Worm (Caenorhabditis elegans) whole organism, L1 larva: Measurements from ENCODE around the gene ZK867.2.
A peak's percentile ranks its signal among the peaks of the same experiment; 100 is the strongest.

Experiments
- F16B12.6 ChIP-seq: fragments of 150-350 bp; optimal IDR thresholded peaks from 2 replicates; lab custom pipeline; 2014; ENCODE audit warnings: missing biosample characterization, missing genetic modification characterization
- aha-1 ChIP-seq: fragments of 150-350 bp; optimal IDR thresholded peaks from 2 replicates; lab custom pipeline; 2014; ENCODE audit warnings: missing biosample characterization, missing genetic modification characterization
- ama-1 ChIP-seq: fragments of 150-350 bp; optimal IDR thresholded peaks from 2 replicates; lab custom pipeline; 2014
- blmp-1 ChIP-seq: fragments of 150-350 bp; optimal IDR thresholded peaks from 2 replicates; lab custom pipeline; 2014; ENCODE audit warnings: missing biosample characterization, missing genetic modification characterization
- ceh-8 ChIP-seq: fragments of 200-800 bp; sonication (Bioruptor generic); optimal IDR thresholded peaks from 2 replicates; lab custom pipeline; 2018; ENCODE audit warnings: mild to moderate bottlenecking, missing genetic modification characterization, moderate library complexity, missing compliant biosample characterization
- ceh-82 ChIP-seq, 3 experiments: fragments of 150-350 bp in 1 of 3; sonication (generic microtip) in 2 of 3; optimal IDR thresholded peaks; 2 replicates each; lab custom pipeline; 2014 to 2017; ENCODE audit warnings: missing biosample characterization in 3 of 3, missing genetic modification characterization in 3 of 3
- ceh-88 ChIP-seq: fragments of 200-800 bp; sonication (Bioruptor generic); IDR thresholded peaks from 2 replicates; pipeline ENCODE4 v1.3.6; 2022; ENCODE audit warnings: missing genetic modification characterization, missing compliant biosample characterization
- ceh-90 ChIP-seq: sonication (generic microtip); optimal IDR thresholded peaks from 2 replicates; lab custom pipeline; 2016; ENCODE audit warnings: missing genetic modification characterization, missing compliant biosample characterization
- dpl-1 ChIP-seq, 3 experiments: fragments of 150-350 bp in 2 of 3; sonication (generic microtip) in 1 of 3; optimal IDR thresholded peaks; 2 replicates each; lab custom pipeline; 2014 to 2017; ENCODE audit warnings: missing biosample characterization in 3 of 3, missing genetic modification characterization in 3 of 3, missing genetic modification reagents in 3 of 3
- dsc-1 ChIP-seq: sonication (generic microtip); optimal IDR thresholded peaks from 2 replicates; lab custom pipeline; 2016; ENCODE audit warnings: mild to moderate bottlenecking, missing genetic modification characterization, missing compliant biosample characterization
- efl-1 ChIP-seq, 4 experiments: fragments of 150-350 bp; optimal IDR thresholded peaks in 3 of 4; peaks in 1 of 4; 1 replicate in 1 of 4; 2 replicates in 3 of 4; lab custom pipeline; 2014; ENCODE audit warnings: missing biosample characterization in 2 of 4, missing genetic modification characterization in 2 of 4, missing genetic modification reagents in 2 of 4
- efl-3 ChIP-seq: fragments of 200-800 bp; sonication (Bioruptor generic); optimal IDR thresholded peaks from 2 replicates; lab custom pipeline; 2018; ENCODE audit warnings: mild to moderate bottlenecking, missing genetic modification characterization, missing compliant biosample characterization
- elt-2 ChIP-seq: sonication (generic microtip); optimal IDR thresholded peaks from 2 replicates; lab custom pipeline; 2016; ENCODE audit warnings: missing genetic modification characterization, mild to moderate bottlenecking, inconsistent platforms, missing compliant biosample characterization, missing genetic modification reagents
- elt-3 ChIP-seq, 6 experiments: fragments of 150-350 bp in 1 of 6; sonication (generic microtip); optimal IDR thresholded peaks; 2 replicates each; lab custom pipeline; 2017 to 2018; ENCODE audit warnings: missing biosample characterization in 6 of 6, missing genetic modification characterization in 6 of 6, inconsistent platforms in 1 of 6
- fkh-4 ChIP-seq: sonication (generic microtip); optimal IDR thresholded peaks from 2 replicates; lab custom pipeline; 2016; ENCODE audit warnings: missing compliant biosample characterization, missing genetic modification characterization, borderline replicate concordance
- fkh-8 ChIP-seq: sonication (generic microtip); optimal IDR thresholded peaks from 2 replicates; lab custom pipeline; 2016; ENCODE audit warnings: mild to moderate bottlenecking, missing genetic modification characterization, missing compliant biosample characterization
- fos-1 ChIP-seq: fragments of 150-350 bp; optimal IDR thresholded peaks from 2 replicates; lab custom pipeline; 2014; ENCODE audit warnings: missing biosample characterization, missing genetic modification characterization
- jun-1 ChIP-seq: fragments of 150-350 bp; optimal IDR thresholded peaks from 2 replicates; lab custom pipeline; 2014; ENCODE audit warnings: missing biosample characterization, missing genetic modification reagents, missing genetic modification characterization
- lin-13 ChIP-seq: fragments of 150-350 bp; optimal IDR thresholded peaks from 2 replicates; lab custom pipeline; 2014; ENCODE audit warnings: missing biosample characterization, missing genetic modification reagents, missing genetic modification characterization
- lin-14 ChIP-seq: fragments of 200-800 bp; sonication (Bioruptor generic); optimal IDR thresholded peaks from 2 replicates; lab custom pipeline; 2018; ENCODE audit warnings: mild to moderate bottlenecking, missing genetic modification characterization, moderate library complexity, missing compliant biosample characterization
- lir-3 ChIP-seq: sonication (generic microtip); optimal IDR thresholded peaks from 2 replicates; lab custom pipeline; 2016; ENCODE audit warnings: mild to moderate bottlenecking, missing genetic modification characterization, moderate library complexity, missing compliant biosample characterization; ENCODE audit not compliant: poor library complexity
- mdl-1 ChIP-seq, 2 experiments: fragments of 150-350 bp; optimal IDR thresholded peaks; 2 replicates each; lab custom pipeline; 2014 to 2017; ENCODE audit warnings: missing biosample characterization in 2 of 2, missing genetic modification characterization in 2 of 2, inconsistent platforms in 1 of 2
- mep-1 ChIP-seq: fragments of 150-350 bp; optimal IDR thresholded peaks from 2 replicates; lab custom pipeline; 2014; ENCODE audit warnings: missing biosample characterization, missing genetic modification characterization
- nhr-20 ChIP-seq: sonication (generic microtip); optimal IDR thresholded peaks from 2 replicates; lab custom pipeline; 2016; ENCODE audit warnings: mild to moderate bottlenecking, missing genetic modification characterization, missing compliant biosample characterization
- nhr-28 ChIP-seq: fragments of 150-350 bp; optimal IDR thresholded peaks from 2 replicates; lab custom pipeline; 2014; ENCODE audit warnings: missing biosample characterization, missing genetic modification characterization
- nhr-47 ChIP-seq: sonication (generic microtip); optimal IDR thresholded peaks from 2 replicates; lab custom pipeline; 2016; ENCODE audit warnings: mild to moderate bottlenecking, missing genetic modification characterization, moderate library complexity, missing compliant biosample characterization
- nhr-71 ChIP-seq: sonication (generic microtip); optimal IDR thresholded peaks from 2 replicates; lab custom pipeline; 2016; ENCODE audit warnings: mild to moderate bottlenecking, missing genetic modification characterization, moderate library complexity, missing compliant biosample characterization
- nhr-84 ChIP-seq: sonication (generic microtip); optimal IDR thresholded peaks from 2 replicates; lab custom pipeline; 2017; ENCODE audit warnings: missing biosample characterization, missing genetic modification characterization
- nhr-90 ChIP-seq: sonication (generic microtip); optimal IDR thresholded peaks from 2 replicates; lab custom pipeline; 2016; ENCODE audit warnings: mild to moderate bottlenecking, missing genetic modification characterization, missing compliant biosample characterization; ENCODE audit not compliant: poor library complexity
- pqm-1 ChIP-seq: sonication (generic microtip); optimal IDR thresholded peaks from 3 replicates; lab custom pipeline; 2017; ENCODE audit warnings: missing biosample characterization, missing genetic modification characterization
- rnt-1 ChIP-seq: sonication (generic microtip); optimal IDR thresholded peaks from 2 replicates; lab custom pipeline; 2016; ENCODE audit warnings: mild to moderate bottlenecking, missing genetic modification characterization, moderate library complexity, missing compliant biosample characterization
- skn-1 ChIP-seq: fragments of 150-350 bp; optimal IDR thresholded peaks from 2 replicates; lab custom pipeline; 2014; ENCODE audit warnings: missing biosample characterization, missing genetic modification characterization
- snpc-4 ChIP-seq: fragments of 150-350 bp; optimal IDR thresholded peaks from 2 replicates; lab custom pipeline; 2014; ENCODE audit warnings: missing biosample characterization, missing genetic modification characterization
- swsn-7 ChIP-seq: sonication (generic microtip); optimal IDR thresholded peaks from 2 replicates; lab custom pipeline; 2016; ENCODE audit warnings: missing genetic modification characterization, missing compliant biosample characterization
- unc-30 ChIP-seq: sonication (generic microtip); optimal IDR thresholded peaks from 2 replicates; lab custom pipeline; 2017; ENCODE audit warnings: missing biosample characterization, missing genetic modification characterization
- unc-62 ChIP-seq: fragments of 150-350 bp; optimal IDR thresholded peaks from 2 replicates; lab custom pipeline; 2014; ENCODE audit warnings: missing biosample characterization, missing genetic modification reagents, missing genetic modification characterization
- unc-86 ChIP-seq: sonication (generic microtip); optimal IDR thresholded peaks from 2 replicates; lab custom pipeline; 2016; ENCODE audit warnings: missing genetic modification characterization, missing compliant biosample characterization
- xbp-1 ChIP-seq: sonication (generic microtip); optimal IDR thresholded peaks from 2 replicates; lab custom pipeline; 2016; ENCODE audit warnings: missing genetic modification characterization, missing compliant biosample characterization
- zip-4 ChIP-seq: fragments of 200-800 bp; sonication (Bioruptor generic); optimal IDR thresholded peaks from 2 replicates; lab custom pipeline; 2018; ENCODE audit warnings: mild to moderate bottlenecking, missing genetic modification characterization, moderate library complexity, missing compliant biosample characterization

ZK867.2 gene

DNA sequence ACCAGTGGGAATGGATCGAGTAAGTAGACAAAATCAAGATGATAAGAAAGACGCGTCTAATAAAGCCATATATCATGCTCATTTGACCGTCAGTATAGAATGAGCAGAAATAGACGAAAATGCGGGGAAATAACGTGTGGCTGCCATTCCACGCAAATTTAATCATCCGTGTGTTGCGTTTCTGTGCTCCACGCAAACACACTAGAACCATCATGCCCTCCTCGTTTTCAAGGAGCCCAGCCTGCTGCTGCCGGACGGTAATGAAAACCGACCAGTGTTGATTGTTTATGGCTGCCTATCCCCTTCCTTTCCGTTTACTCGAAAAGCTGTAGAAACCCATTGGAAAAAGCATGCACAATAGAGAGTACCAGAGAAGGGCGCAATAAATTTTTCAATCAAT is 13.7 kb downstream of the ZK867.2 start:
- TF ChIP-seq aha-1 (tag; lab: Kevin White, UChicago): no peak
- TF ChIP-seq snpc-4 (tag; lab: Kevin White, UChicago): no peak
- TF ChIP-seq nhr-84 (tag; lab: Kevin White, UChicago): no peak
- no peak for TF ChIP-seq jun-1
- no peak for TF ChIP-seq ama-1 (lab: Kevin White, UChicago)
- TF ChIP-seq xbp-1 (tag; lab: Kevin White, UChicago): no peak
- no peak for TF ChIP-seq blmp-1
- TF ChIP-seq nhr-28 (tag; lab: Kevin White, UChicago): no peak
- no peak for TF ChIP-seq efl-1 (optimal IDR thresholded peaks at IDR 0.05; lab: Kevin White, UChicago)
- no peak for TF ChIP-seq efl-1 (GFP tag; optimal IDR thresholded peaks at IDR 0.05 in 1 of 2; lab: Kevin White, UChicago)

- TF ChIP-seq lin-14 (GFP tag; lab: Kevin White, UChicago) (peak; percentile 50), elt-3 (tag; optimal IDR thresholded peaks at IDR 0.05; lab: Kevin White, UChicago) (no peak), dpl-1 (GFP tag; optimal IDR thresholded peaks at IDR 0.05; lab: Kevin White, UChicago) (no peak)
Observed at ce11 chrX:7222383-7222782, 15.9 kb downstream of the ZK867.2 start.

DNA sequence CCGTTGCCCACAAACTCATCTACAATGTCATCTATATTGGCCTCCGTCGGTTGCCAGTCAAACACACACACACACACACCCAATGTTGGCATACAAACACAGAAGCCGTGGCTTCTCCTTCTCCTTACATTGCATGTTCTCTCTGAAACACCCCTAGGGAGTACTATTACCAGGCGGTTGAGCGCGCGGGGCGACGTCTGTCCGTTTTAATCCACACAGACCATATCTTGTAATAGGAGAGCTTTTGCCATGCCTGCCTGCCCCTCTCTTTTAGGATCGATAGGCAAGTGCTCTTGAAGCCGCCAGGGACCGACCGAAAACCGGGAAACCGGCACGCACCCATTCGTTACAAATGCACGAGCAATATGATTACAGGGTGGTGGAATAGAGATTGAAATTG is 18.0 kb downstream of the ZK867.2 start:
- TF ChIP-seq unc-86 (tag; lab: Kevin White, UChicago): no peak
- peak; percentile 28 for TF ChIP-seq lin-14 (GFP tag; lab: Kevin White, UChicago)
- TF ChIP-seq, all 84 proteins: peak for 1

DNA sequence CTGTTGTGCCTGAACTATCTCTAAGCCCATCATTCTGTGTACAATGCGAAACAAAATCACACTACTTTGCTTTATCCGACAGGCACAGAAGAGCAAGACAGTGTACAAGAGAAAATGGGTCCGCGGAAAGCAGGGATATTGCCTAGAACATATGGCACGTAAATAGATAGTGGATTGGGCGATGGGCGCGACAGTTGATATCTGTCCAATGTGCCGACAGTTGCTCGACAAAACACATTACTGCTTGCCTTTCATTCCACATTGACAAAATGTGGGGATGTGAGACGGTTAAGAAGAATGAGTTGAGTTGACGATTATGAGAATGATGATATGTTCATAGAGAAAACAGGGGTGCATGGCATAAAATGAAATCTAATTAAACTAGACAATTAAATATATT is 18.5 kb downstream of the ZK867.2 start:
- peak; percentile 53 for TF ChIP-seq rnt-1 (tag; lab: Kevin White, UChicago)
- TF ChIP-seq lin-13: no peak
- no peak for TF ChIP-seq ceh-88
- no peak for TF ChIP-seq fos-1 (tag; lab: Kevin White, UChicago)
- no peak for TF ChIP-seq pqm-1 (tag; lab: Kevin White, UChicago)
- TF ChIP-seq mdl-1 (tag; optimal IDR thresholded peaks at IDR 0.05; lab: Kevin White, UChicago): no peak
- TF ChIP-seq nhr-71: peak; percentile 41
- TF ChIP-seq unc-62 (GFP tag; lab: Kevin White, UChicago): no peak
- TF ChIP-seq mep-1: no peak
- TF ChIP-seq elt-2 (tag; lab: Kevin White, UChicago): no peak
- peak; percentile 8 for TF ChIP-seq nhr-20 (tag; lab: Kevin White, UChicago)
- TF ChIP-seq nhr-84 (tag; lab: Kevin White, UChicago): no peak
- TF ChIP-seq nhr-90 (tag; lab: Kevin White, UChicago): no peak
- peak; percentile 21 for TF ChIP-seq lin-14 (GFP tag; lab: Kevin White, UChicago)
- no peak for TF ChIP-seq ceh-82 (tag; optimal IDR thresholded peaks at IDR 0.05; lab: Kevin White, UChicago)
- TF ChIP-seq swsn-7: no peak
- no peak for TF ChIP-seq nhr-47 (tag; lab: Kevin White, UChicago)
- no peak for TF ChIP-seq skn-1 (tag; lab: Kevin White, UChicago)
- no peak for TF ChIP-seq fkh-8 (tag; lab: Kevin White, UChicago)
- no peak for TF ChIP-seq aha-1 (tag; lab: Kevin White, UChicago)
- TF ChIP-seq F16B12.6: no peak

DNA sequence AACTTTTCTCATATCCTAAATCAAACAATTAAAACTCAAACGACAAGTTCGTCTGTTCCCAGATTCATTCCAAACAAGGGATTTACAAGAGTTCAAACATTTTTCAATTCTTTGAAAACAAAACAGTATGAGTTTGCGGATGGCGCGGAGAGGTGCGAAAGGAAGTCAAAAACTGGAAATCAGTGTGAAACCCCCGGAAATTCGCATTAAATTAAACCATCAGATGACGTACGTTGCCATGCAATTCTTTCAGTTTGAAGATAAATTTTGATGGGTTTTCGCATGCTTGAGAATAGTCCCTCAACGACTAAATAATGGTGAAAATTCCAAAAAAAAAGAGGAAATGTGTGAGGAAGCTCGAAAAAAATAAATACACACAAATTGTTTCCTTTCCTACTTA is 22.8 kb downstream of the ZK867.2 start:
- TF ChIP-seq efl-3 (GFP tag; lab: Kevin White, UChicago) (no peak), fkh-4 (no peak), zip-4 (no peak), unc-30 (tag; lab: Kevin White, UChicago) (no peak), nhr-20 (tag; lab: Kevin White, UChicago) (no peak), ceh-90 (tag; lab: Kevin White, UChicago) (no peak), lir-3 (tag; lab: Kevin White, UChicago) (no peak), ceh-8 (GFP tag; lab: Kevin White, UChicago) (no peak), dsc-1 (tag; lab: Kevin White, UChicago) (no peak)
